Worm (Caenorhabditis elegans) whole organism, L2 larva: ENCODE data around the gene lido-9.

ENCODE experiments used
- Y55F3AM.14 ChIP-seq: fragments of 200-800 bp; sonication (Bioruptor generic); optimal IDR thresholded peaks from 2 replicates; lab custom pipeline; 2018; ENCODE audit warnings: mild to moderate bottlenecking, missing genetic modification characterization, missing compliant biosample characterization
- ZK546.5 ChIP-seq: sonication (generic microtip); optimal IDR thresholded peaks from 2 replicates; lab custom pipeline; 2017; ENCODE audit warnings: missing biosample characterization, missing genetic modification characterization
- alr-1 ChIP-seq: fragments of 150-350 bp; optimal IDR thresholded peaks from 2 replicates; lab custom pipeline; 2014; ENCODE audit warnings: missing biosample characterization, missing genetic modification characterization
- aly-2 ChIP-seq: fragments of 150-350 bp; optimal IDR thresholded peaks from 2 replicates; lab custom pipeline; 2014; ENCODE audit warnings: missing biosample characterization, missing genetic modification characterization
- ama-1 ChIP-seq: fragments of 150-350 bp; optimal IDR thresholded peaks from 2 replicates; lab custom pipeline; 2018; ENCODE audit warnings: inconsistent platforms
- blmp-1 ChIP-seq: sonication (generic microtip); optimal IDR thresholded peaks from 2 replicates; lab custom pipeline; 2017; ENCODE audit warnings: missing genetic modification characterization, mild to moderate bottlenecking, missing compliant biosample characterization, antibody characterized with exemption, moderate library complexity; ENCODE audit not compliant: insufficient read depth
- ceh-82 ChIP-seq: fragments of 150-350 bp; optimal IDR thresholded peaks from 2 replicates; lab custom pipeline; 2014; ENCODE audit warnings: missing biosample characterization, missing genetic modification characterization
- crh-2 ChIP-seq: sonication (generic microtip); optimal IDR thresholded peaks from 2 replicates; lab custom pipeline; 2017; ENCODE audit warnings: missing biosample characterization, missing genetic modification characterization
- egl-27 ChIP-seq: sonication (generic microtip); optimal IDR thresholded peaks from 3 replicates; lab custom pipeline; 2017; ENCODE audit warnings: missing biosample characterization, missing genetic modification reagents, missing genetic modification characterization
- elt-1 ChIP-seq: fragments of 150-350 bp; optimal IDR thresholded peaks from 2 replicates; lab custom pipeline; 2014; ENCODE audit warnings: missing biosample characterization, missing genetic modification characterization
- elt-3 ChIP-seq: sonication (generic microtip); optimal IDR thresholded peaks from 2 replicates; lab custom pipeline; 2017; ENCODE audit warnings: missing biosample characterization, missing genetic modification characterization
- fos-1 ChIP-seq: fragments of 150-350 bp; optimal IDR thresholded peaks from 2 replicates; lab custom pipeline; 2014; ENCODE audit warnings: missing biosample characterization, missing genetic modification characterization
- gmeb-1 ChIP-seq: fragments of 150-350 bp; optimal IDR thresholded peaks from 2 replicates; lab custom pipeline; 2014; ENCODE audit warnings: missing biosample characterization, missing genetic modification characterization
- lin-11 ChIP-seq: fragments of 150-350 bp; sonication (generic microtip); optimal IDR thresholded peaks from 2 replicates; lab custom pipeline; 2014; ENCODE audit warnings: missing biosample characterization, missing genetic modification characterization, inconsistent platforms, mixed read lengths
- lin-13 ChIP-seq: fragments of 150-350 bp; optimal IDR thresholded peaks from 2 replicates; lab custom pipeline; 2014; ENCODE audit warnings: missing biosample characterization, missing genetic modification reagents, missing genetic modification characterization
- lin-39 ChIP-seq: fragments of 150-350 bp; optimal IDR thresholded peaks from 2 replicates; lab custom pipeline; 2014; ENCODE audit warnings: missing biosample characterization, missing genetic modification reagents, missing genetic modification characterization
- lsy-2 ChIP-seq, 2 experiments: fragments of 150-350 bp in 1 of 2; sonication (generic microtip) in 1 of 2; optimal IDR thresholded peaks; 2 replicates each; lab custom pipeline; 2014 to 2017; ENCODE audit warnings: missing biosample characterization in 2 of 2, missing genetic modification characterization in 2 of 2
- mbf-1 ChIP-seq: sonication (generic microtip); optimal IDR thresholded peaks from 2 replicates; lab custom pipeline; 2017; ENCODE audit warnings: missing biosample characterization, missing genetic modification characterization
- mdl-1 ChIP-seq, 2 experiments: fragments of 150-350 bp in 1 of 2; sonication (generic microtip) in 1 of 2; optimal IDR thresholded peaks; 2 replicates each; lab custom pipeline; 2017; ENCODE audit warnings: missing biosample characterization in 2 of 2, missing genetic modification characterization in 2 of 2
- nhr-11 ChIP-seq: fragments of 150-350 bp; optimal IDR thresholded peaks from 2 replicates; lab custom pipeline; 2014; ENCODE audit warnings: missing biosample characterization, missing genetic modification characterization
- nhr-129 ChIP-seq: fragments of 150-350 bp; optimal IDR thresholded peaks from 2 replicates; lab custom pipeline; 2014; ENCODE audit warnings: missing biosample characterization, missing genetic modification characterization
- nhr-23 ChIP-seq: fragments of 150-350 bp; optimal IDR thresholded peaks from 2 replicates; lab custom pipeline; 2014; ENCODE audit warnings: missing biosample characterization, missing genetic modification reagents, missing genetic modification characterization
- nhr-237 ChIP-seq: fragments of 150-350 bp; optimal IDR thresholded peaks from 2 replicates; lab custom pipeline; 2014; ENCODE audit warnings: missing biosample characterization, missing genetic modification characterization
- nhr-6 ChIP-seq: fragments of 150-350 bp; optimal IDR thresholded peaks from 2 replicates; lab custom pipeline; 2014; ENCODE audit warnings: missing biosample characterization, missing genetic modification characterization
- sem-4 ChIP-seq: fragments of 150-350 bp; optimal IDR thresholded peaks from 2 replicates; lab custom pipeline; 2014; ENCODE audit warnings: missing biosample characterization, missing genetic modification reagents, missing genetic modification characterization
- skn-1 ChIP-seq: sonication (generic microtip); optimal IDR thresholded peaks from 2 replicates; lab custom pipeline; 2017; ENCODE audit warnings: missing biosample characterization, missing genetic modification characterization
- sma-3 ChIP-seq: sonication (generic microtip); optimal IDR thresholded peaks from 2 replicates; lab custom pipeline; 2016; ENCODE audit warnings: missing genetic modification reagents, missing genetic modification characterization, missing compliant biosample characterization
- sma-9 ChIP-seq, 2 experiments: fragments of 150-350 bp in 1 of 2; sonication (generic microtip) in 1 of 2; optimal IDR thresholded peaks; 2 replicates each; lab custom pipeline; 2014 to 2016; ENCODE audit warnings: missing genetic modification characterization in 2 of 2, mild to moderate bottlenecking in 1 of 2, missing biosample characterization in 1 of 2, missing compliant biosample characterization in 1 of 2, missing genetic modification reagents in 1 of 2, moderate library complexity in 1 of 2
- snpc-4 ChIP-seq: fragments of 150-350 bp; optimal IDR thresholded peaks from 2 replicates; lab custom pipeline; 2014; ENCODE audit warnings: missing biosample characterization, missing genetic modification characterization
- unc-62 ChIP-seq: fragments of 150-350 bp; optimal IDR thresholded peaks from 2 replicates; lab custom pipeline; 2014; ENCODE audit warnings: missing biosample characterization, missing genetic modification reagents, missing genetic modification characterization
- zag-1 ChIP-seq: fragments of 150-350 bp; optimal IDR thresholded peaks from 2 replicates; lab custom pipeline; 2014; ENCODE audit warnings: missing biosample characterization, missing genetic modification characterization
- ztf-11 ChIP-seq: sonication (generic microtip); optimal IDR thresholded peaks from 2 replicates; lab custom pipeline; 2017; ENCODE audit warnings: missing biosample characterization, missing genetic modification characterization
- ztf-4 ChIP-seq: fragments of 150-350 bp; optimal IDR thresholded peaks from 2 replicates; lab custom pipeline; 2014; ENCODE audit warnings: missing biosample characterization, missing genetic modification characterization

lido-9 gene

ce11 chrII:3014196-3014849 lies 13.8 kb downstream of the lido-9 start, which contains the start of gene C41H7.2:
C41H7.2 (plus strand) TSS chrII:3014817.
- TF ChIP-seq sma-9 (GFP tag; optimal IDR thresholded peaks at IDR 0.05; lab: Kevin White, UChicago), result no peak
- no peak for TF ChIP-seq sma-9 (tag; optimal IDR thresholded peaks at IDR 0.05; lab: Kevin White, UChicago)
- no peak for TF ChIP-seq ztf-4 (tag; lab: Kevin White, UChicago)
- no peak for TF ChIP-seq nhr-237
- TF ChIP-seq gmeb-1 (tag; lab: Kevin White, UChicago), result no peak
- TF ChIP-seq crh-2, result peak; percentile 4
- TF ChIP-seq alr-1 (tag; lab: Kevin White, UChicago), result no peak
- TF ChIP-seq unc-62, result no peak
- no peak for TF ChIP-seq nhr-6 (tag; lab: Kevin White, UChicago)
- TF ChIP-seq fos-1 (tag; lab: Kevin White, UChicago), result peak; percentile 85
- no peak for TF ChIP-seq mbf-1

- TF ChIP-seq ama-1 (lab: Kevin White, UChicago) (no peak), Y55F3AM.14 (no peak), mdl-1 (tag; optimal IDR thresholded peaks at IDR 0.05; lab: Kevin White, UChicago) (no peak), elt-1 (tag; lab: Kevin White, UChicago) (no peak), ztf-4 (tag; lab: Kevin White, UChicago) (no peak), ztf-11 (tag; lab: Kevin White, UChicago) (no peak), blmp-1 (tag; lab: Kevin White, UChicago) (no peak), lsy-2 (tag; optimal IDR thresholded peaks at IDR 0.05; lab: Kevin White, UChicago) (no peak), elt-3 (tag; lab: Kevin White, UChicago) (no peak)
Observed at ce11 chrII:3019807-3020206, 19.2 kb downstream of the lido-9 start, which contains the start of gene clec-3. clec-3 (minus strand) TSS chrII:3019907.

DNA sequence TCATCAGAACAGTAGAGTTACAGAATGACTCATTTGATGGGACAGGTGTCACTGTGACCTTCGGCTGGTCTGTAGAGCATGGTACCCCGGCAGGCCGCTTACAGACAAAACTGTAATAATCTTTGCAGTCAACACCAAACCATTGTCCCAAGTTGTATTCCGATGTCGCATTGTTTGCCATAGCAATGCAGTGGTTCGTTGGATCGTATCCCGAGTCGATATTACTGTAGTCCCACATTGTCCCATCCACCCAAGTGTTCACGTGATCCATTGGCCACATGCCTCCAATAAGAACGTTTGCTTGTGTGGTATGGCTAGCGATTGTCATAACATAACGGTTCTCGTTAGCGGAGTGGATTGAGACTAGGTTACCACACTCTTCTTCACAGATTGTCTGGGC lies 20.3 kb downstream of the lido-9 start:
- no peak for TF ChIP-seq fos-1 (tag; lab: Kevin White, UChicago)
- no peak for TF ChIP-seq elt-3 (tag; lab: Kevin White, UChicago)
- TF ChIP-seq sma-9 (GFP tag; optimal IDR thresholded peaks at IDR 0.05; lab: Kevin White, UChicago), result no peak
- TF ChIP-seq sma-9 (tag; optimal IDR thresholded peaks at IDR 0.05; lab: Kevin White, UChicago), result no peak
- no peak for TF ChIP-seq Y55F3AM.14
- no peak for TF ChIP-seq nhr-23 (tag; lab: Kevin White, UChicago)
- no peak for TF ChIP-seq lin-13 (GFP tag; lab: Kevin White, UChicago)
- TF ChIP-seq blmp-1 (tag; lab: Kevin White, UChicago), result no peak
- TF ChIP-seq aly-2 (tag; lab: Kevin White, UChicago), result no peak
- TF ChIP-seq lin-39, result no peak
- TF ChIP-seq alr-1 (tag; lab: Kevin White, UChicago), result no peak
- no peak for TF ChIP-seq sem-4 (tag; lab: Kevin White, UChicago)
- TF ChIP-seq nhr-11 (tag; lab: Kevin White, UChicago), result no peak
- TF ChIP-seq ztf-11 (tag; lab: Kevin White, UChicago), result no peak
- no peak for TF ChIP-seq mbf-1
- TF ChIP-seq nhr-6 (tag; lab: Kevin White, UChicago), result no peak
- TF ChIP-seq lsy-2 (tag; optimal IDR thresholded peaks at IDR 0.05; lab: Kevin White, UChicago), result no peak

DNA sequence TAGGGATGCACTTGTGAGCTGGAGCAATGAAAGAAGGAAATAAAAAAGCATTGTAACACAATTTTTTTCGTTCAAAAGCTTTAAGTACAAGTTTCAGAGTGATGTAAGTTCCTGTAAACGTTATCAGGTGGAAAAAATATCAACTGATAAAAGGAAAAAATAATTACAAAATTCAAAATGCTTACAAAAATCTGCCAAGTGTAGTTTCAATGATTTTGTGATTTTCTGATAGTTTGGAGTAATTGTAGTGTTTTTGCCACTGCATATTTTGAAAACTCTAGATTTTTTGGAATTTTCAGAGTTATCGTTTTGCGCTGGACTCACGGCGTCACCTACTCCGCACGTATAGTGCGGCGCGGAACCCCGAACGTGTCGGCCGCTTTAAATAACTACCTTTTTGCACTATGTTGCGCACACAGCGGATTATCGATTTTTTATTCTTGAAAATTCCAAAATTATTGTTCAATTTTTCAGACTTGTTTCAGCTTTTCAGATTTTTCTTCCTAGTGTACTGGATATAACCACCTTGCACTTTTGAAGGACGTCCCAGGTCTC lies 22.9 kb downstream of the lido-9 start, which contains the start of gene clec-2:
clec-2 (minus strand) TSS at position 51 of the 555 bp plus-strand sequence.
- no peak for TF ChIP-seq gmeb-1 (tag; lab: Kevin White, UChicago)
- TF ChIP-seq mdl-1 (tag; optimal IDR thresholded peaks at IDR 0.05; lab: Kevin White, UChicago), result no peak
- no peak for TF ChIP-seq egl-27
- TF ChIP-seq elt-3 (tag; lab: Kevin White, UChicago), result no peak
- TF ChIP-seq blmp-1 (tag; lab: Kevin White, UChicago), result no peak
- no peak for TF ChIP-seq aly-2 (tag; lab: Kevin White, UChicago)
- no peak for TF ChIP-seq Y55F3AM.14
- no peak for TF ChIP-seq skn-1 (tag; lab: Kevin White, UChicago)
- no peak for TF ChIP-seq ZK546.5 (tag; lab: Kevin White, UChicago)
- TF ChIP-seq lin-11, result no peak
- no peak for TF ChIP-seq ama-1 (lab: Kevin White, UChicago)

DNA sequence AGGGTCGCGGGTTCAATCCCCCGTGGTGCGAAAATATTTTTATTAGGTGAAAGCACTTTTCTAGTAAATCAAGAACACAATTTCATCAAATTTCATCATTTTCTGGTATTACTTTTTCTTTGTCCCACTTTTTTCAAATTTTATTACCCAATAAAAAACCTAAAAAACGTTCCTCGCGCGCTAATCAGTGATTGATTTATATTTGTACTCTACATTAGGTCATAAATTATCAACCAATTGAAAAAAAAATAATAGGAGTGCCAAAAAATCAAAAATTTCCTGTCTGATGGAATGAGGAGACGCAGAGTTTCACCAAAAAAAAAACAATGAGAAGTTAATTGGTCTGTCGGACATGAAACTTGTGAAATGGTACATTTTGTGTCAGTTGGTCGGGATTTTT lies 24.1 kb downstream of the lido-9 start:
- no peak for TF ChIP-seq nhr-6 (tag; lab: Kevin White, UChicago)
- no peak for TF ChIP-seq nhr-23 (tag; lab: Kevin White, UChicago)
- TF ChIP-seq zag-1 (tag; lab: Kevin White, UChicago), result no peak
- no peak for TF ChIP-seq ceh-82 (tag; lab: Kevin White, UChicago)
- no peak for TF ChIP-seq sma-3
- TF ChIP-seq nhr-237, result no peak
- no peak for TF ChIP-seq blmp-1 (tag; lab: Kevin White, UChicago)
- TF ChIP-seq mdl-1 (tag; optimal IDR thresholded peaks at IDR 0.05; lab: Kevin White, UChicago), result no peak
- no peak for TF ChIP-seq Y55F3AM.14
- TF ChIP-seq lin-11, result no peak
- no peak for TF ChIP-seq sem-4 (tag; lab: Kevin White, UChicago)
- TF ChIP-seq fos-1 (tag; lab: Kevin White, UChicago), result no peak
- no peak for TF ChIP-seq sma-9 (GFP tag; optimal IDR thresholded peaks at IDR 0.05; lab: Kevin White, UChicago)
- no peak for TF ChIP-seq sma-9 (tag; optimal IDR thresholded peaks at IDR 0.05; lab: Kevin White, UChicago)
- TF ChIP-seq alr-1 (tag; lab: Kevin White, UChicago), result no peak
- no peak for TF ChIP-seq gmeb-1 (tag; lab: Kevin White, UChicago)
- no peak for TF ChIP-seq snpc-4
- TF ChIP-seq nhr-129, result no peak
- TF ChIP-seq lin-13 (GFP tag; lab: Kevin White, UChicago), result no peak
- TF ChIP-seq ztf-4 (tag; lab: Kevin White, UChicago), result no peak
- TF ChIP-seq, all 48 proteins: peak for 0
